Worm (Caenorhabditis elegans): Measurements from ENCODE around the gene his-40.

his-40 gene

ce11 chrX:7309775-7310174, at the start of gene his-40, which contains the start of gene his-38:
Gene his-40 (plus strand): TSS chrX:7310110.
Gene his-38 (minus strand): TSS chrX:7309875.
- TF ChIP-seq unc-62 (GFP tag; optimal IDR thresholded peaks at IDR 0.05), result no peak

- no peak for TF ChIP-seq unc-62 (GFP tag; optimal IDR thresholded peaks at IDR 0.05)
Measured at ce11 chrX:7260327-7261019, 49.4 kb upstream of the his-40 start, which contains the start of gene lact-1. Gene lact-1 (minus strand): TSS chrX:7260377.

ce11 chrX:7264591-7265306, 45.2 kb upstream of the his-40 start:
- TF ChIP-seq unc-62 (GFP tag; optimal IDR thresholded peaks at IDR 0.05), result no peak

- TF ChIP-seq unc-62 (GFP tag; optimal IDR thresholded peaks at IDR 0.05), result no peak
Measured at ce11 chrX:7265348-7265747, 44.6 kb upstream of the his-40 start, which contains the start of gene F46H5.2. Gene F46H5.2 (plus strand): TSS chrX:7265648.

- TF ChIP-seq unc-62 (GFP tag; optimal IDR thresholded peaks at IDR 0.05), result no peak
Measured at ce11 chrX:7268965-7269364, 40.9 kb upstream of the his-40 start.

- TF ChIP-seq unc-62 (GFP tag; optimal IDR thresholded peaks at IDR 0.05), result no peak
Measured at ce11 chrX:7269379-7269778, 40.5 kb upstream of the his-40 start, which contains the start of gene grd-7. Gene grd-7 (minus strand): TSS chrX:7269479.

ce11 chrX:7271968-7272367, 37.9 kb upstream of the his-40 start, which contains the start of gene F46H5.11:
Gene F46H5.11 (minus strand): TSS chrX:7272068.
- TF ChIP-seq unc-62 (GFP tag; optimal IDR thresholded peaks at IDR 0.05), result no peak

ce11 chrX:7278095-7278494, 31.8 kb upstream of the his-40 start:
- TF ChIP-seq unc-62 (GFP tag; optimal IDR thresholded peaks at IDR 0.05), result no peak

ce11 chrX:7279671-7280389, 30.1 kb upstream of the his-40 start, which contains the start of gene unc-10:
Gene unc-10 (minus strand): TSS chrX:7280322.
- TF ChIP-seq unc-62 (GFP tag; optimal IDR thresholded peaks at IDR 0.05), result no peak

- no peak for TF ChIP-seq unc-62 (GFP tag; optimal IDR thresholded peaks at IDR 0.05)
Measured at ce11 chrX:7281347-7281746, 28.6 kb upstream of the his-40 start.

- no peak for TF ChIP-seq unc-62 (GFP tag; optimal IDR thresholded peaks at IDR 0.05)
Measured at ce11 chrX:7283136-7283535, 26.8 kb upstream of the his-40 start.

- no peak for TF ChIP-seq unc-62 (GFP tag; optimal IDR thresholded peaks at IDR 0.05)
Measured at ce11 chrX:7284724-7285184, 25.2 kb upstream of the his-40 start.

- no peak for TF ChIP-seq unc-62 (GFP tag; optimal IDR thresholded peaks at IDR 0.05)
Measured at ce11 chrX:7289565-7289964, 20.3 kb upstream of the his-40 start.

ce11 chrX:7290859-7291628, 18.9 kb upstream of the his-40 start:
- no peak for TF ChIP-seq unc-62 (GFP tag; optimal IDR thresholded peaks at IDR 0.05)

- no peak for TF ChIP-seq unc-62 (GFP tag; optimal IDR thresholded peaks at IDR 0.05)
Measured at ce11 chrX:7291810-7292209, 18.1 kb upstream of the his-40 start, which contains the start of gene lron-7. Gene lron-7 (plus strand): TSS chrX:7292132.
